Fruit fly (Drosophila melanogaster) whole organism, pupa: ENCODE data around the gene Pdp1.

ENCODE experiments used
- CG12605 ChIP-seq: fragments of 200-800 bp; sonication (Bioruptor generic); IDR thresholded peaks from 2 replicates; pipeline ENCODE4 v1.3.6; 2022; ENCODE audit warnings: missing biosample characterization, missing genetic modification characterization
- CG17806 ChIP-seq: fragments of 200-800 bp; sonication (Bioruptor generic); optimal IDR thresholded peaks from 2 replicates; lab custom pipeline; 2018; ENCODE audit warnings: missing biosample characterization, mild to moderate bottlenecking, missing genetic modification characterization, moderate library complexity
- CG32121 ChIP-seq: fragments of 200-800 bp; sonication (Bioruptor generic); IDR thresholded peaks from 2 replicates; pipeline ENCODE4 v1.3.6; 2022; ENCODE audit warnings: missing biosample characterization, missing genetic modification characterization
- CG34367 ChIP-seq: fragments of 200-800 bp; sonication (Bioruptor generic); optimal IDR thresholded peaks from 2 replicates; lab custom pipeline; 2018; ENCODE audit warnings: missing biosample characterization, mild to moderate bottlenecking, missing genetic modification characterization
- CG4496 ChIP-seq: fragments of 200-800 bp; sonication (Bioruptor generic); IDR thresholded peaks from 3 replicates; pipeline ENCODE4 v1.3.6; 2022; ENCODE audit warnings: missing biosample characterization, missing genetic modification characterization
- CG8159 ChIP-seq: fragments of 200-800 bp; sonication (Bioruptor generic); optimal IDR thresholded peaks from 3 replicates; lab custom pipeline; 2018; ENCODE audit warnings: missing biosample characterization, mild to moderate bottlenecking, missing genetic modification characterization, moderate library complexity
- CG9948 ChIP-seq: fragments of 200-800 bp; sonication (Bioruptor generic); optimal IDR thresholded peaks from 2 replicates; lab custom pipeline; 2018; ENCODE audit warnings: missing biosample characterization, mild to moderate bottlenecking, missing genetic modification characterization, moderate library complexity
- EcR ChIP-seq: fragments of 200-800 bp; sonication (Bioruptor generic); optimal IDR thresholded peaks from 3 replicates; lab custom pipeline; 2019; ENCODE audit warnings: missing biosample characterization, missing genetic modification characterization, mild to moderate bottlenecking, moderate library complexity, missing genetic modification reagents
- Pif1A ChIP-seq: fragments of 200-800 bp; sonication (Bioruptor generic); optimal IDR thresholded peaks from 3 replicates; lab custom pipeline; 2016; ENCODE audit warnings: missing biosample characterization, missing genetic modification characterization
- Pif1B ChIP-seq: fragments of 200-800 bp; sonication (Bioruptor generic); optimal IDR thresholded peaks from 3 replicates; lab custom pipeline; 2016; ENCODE audit warnings: missing biosample characterization, missing genetic modification characterization
- Snoo ChIP-seq: fragments of 200-800 bp; sonication (Bioruptor generic); optimal IDR thresholded peaks from 3 replicates; lab custom pipeline; 2017; ENCODE audit warnings: missing biosample characterization, mild to moderate bottlenecking, missing genetic modification characterization, inconsistent platforms
- gl ChIP-seq: fragments of 200-800 bp; sonication (Bioruptor generic); optimal IDR thresholded peaks from 2 replicates; lab custom pipeline; 2018; ENCODE audit warnings: missing biosample characterization, mild to moderate bottlenecking, missing genetic modification characterization
- rn ChIP-seq: fragments of 200-800 bp; sonication (Bioruptor generic); IDR thresholded peaks from 2 replicates; pipeline ENCODE4 v1.3.6; 2022; ENCODE audit warnings: missing biosample characterization, missing genetic modification characterization

- TF ChIP-seq Pif1B (GFP tag; lab: Kevin White, UChicago): no peak
- no peak for TF ChIP-seq EcR
- TF ChIP-seq Snoo (tag; lab: Kevin White, UChicago): no peak
- no peak for TF ChIP-seq CG12605
- no peak for TF ChIP-seq gl (tag; lab: Kevin White, UChicago)
- TF ChIP-seq CG9948 (tag; lab: Kevin White, UChicago): peak; percentile 53
- no peak for TF ChIP-seq CG17806 (tag; lab: Kevin White, UChicago)
- TF ChIP-seq CG8159 (tag; lab: Kevin White, UChicago): peak; percentile 64
- TF ChIP-seq rn: no peak
- TF ChIP-seq CG34367 (tag; lab: Kevin White, UChicago): no peak
- TF ChIP-seq CG32121 (GFP tag; lab: Robert Waterston, UW): no peak
- no peak for TF ChIP-seq Pif1A (GFP tag; lab: Kevin White, UChicago)
- no peak for TF ChIP-seq CG4496 (GFP tag; lab: Robert Waterston, UW)
Measured at dm6 chr3L:7861807-7862206, 5.4 kb downstream of the Pdp1 start.
